Worm (Caenorhabditis elegans): ENCODE measurements around the gene srh-109.

DNA sequence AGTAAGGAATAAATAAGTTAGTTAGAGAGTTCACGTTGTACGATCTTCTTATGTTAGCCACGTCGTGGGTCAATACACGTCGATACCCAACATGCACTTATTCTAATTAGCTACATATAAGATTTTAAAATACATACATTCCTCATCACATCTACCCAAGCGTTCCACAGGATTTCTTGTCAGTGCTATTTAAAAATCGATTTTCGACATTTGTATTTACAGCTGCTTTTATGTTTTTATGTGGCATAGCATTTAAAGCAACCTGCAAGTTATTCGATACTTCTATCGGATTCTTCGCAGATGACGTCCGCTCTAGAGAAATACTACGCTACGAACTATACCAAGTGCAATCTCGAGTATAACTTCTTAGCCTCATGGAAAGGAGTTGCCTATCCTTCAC is 35.2 kb upstream of the srh-109 start, which contains the start of gene srh-115:
- TF ChIP-seq dao-5 (tag; optimal IDR thresholded peaks at IDR 0.05) (no peak), W03F9.2 (tag; optimal IDR thresholded peaks at IDR 0.05) (no peak), him-1 (tag; optimal IDR thresholded peaks at IDR 0.05) (no peak)

Data from whole organism, L4/young adult.